Worm (Caenorhabditis elegans): ENCODE measurements around the gene daf-14.

The daf-14 gene

DNA sequence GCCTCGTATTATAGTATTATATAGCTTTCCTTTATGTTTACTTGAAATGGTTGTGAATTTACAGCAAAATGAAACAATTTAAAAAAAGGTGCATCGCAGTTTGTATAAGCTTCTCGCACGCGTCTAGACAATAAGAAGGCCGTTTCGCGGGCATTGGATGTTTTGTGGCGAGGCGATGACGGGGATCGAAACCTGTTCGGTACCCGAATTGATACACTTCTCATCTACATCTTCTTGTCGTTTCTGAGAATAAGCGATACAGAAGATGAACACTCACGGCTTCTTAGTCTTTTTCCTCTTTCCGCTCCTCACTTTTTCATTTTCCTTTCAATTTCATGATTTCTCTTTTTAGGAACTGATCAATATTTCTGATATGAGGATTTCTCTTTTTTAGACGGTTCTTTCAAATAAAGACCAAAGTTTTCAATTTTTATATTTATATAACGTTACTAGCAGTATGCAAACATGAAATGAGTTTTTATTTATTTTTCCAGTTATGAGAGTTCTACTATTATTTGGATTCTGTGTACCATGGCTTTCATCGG lies 4.7 kb upstream of the daf-14 start, which contains the start of gene F01G10.10:
Gene F01G10.10 (plus strand): TSS at position 495 of the 545 bp plus-strand sequence.
- TF ChIP-seq sem-4 (tag; optimal IDR thresholded peaks at IDR 0.05) (no peak), nhr-77 (tag; optimal IDR thresholded peaks at IDR 0.05) (no peak), peb-1 (tag; optimal IDR thresholded peaks at IDR 0.05) (no peak), mdl-1 (tag; optimal IDR thresholded peaks at IDR 0.05) (no peak), ama-1 (optimal IDR thresholded peaks at IDR 0.05) (no peak), lin-13 (GFP tag; optimal IDR thresholded peaks at IDR 0.05) (no peak), egl-27 (tag; optimal IDR thresholded peaks at IDR 0.05) (no peak), nhr-25 (tag; optimal IDR thresholded peaks at IDR 0.05) (peak; percentile 45), C34F6.9 (tag; optimal IDR thresholded peaks at IDR 0.05) (no peak), ceh-16 (tag; optimal IDR thresholded peaks at IDR 0.05) (no peak), sma-3 (GFP tag; optimal IDR thresholded peaks at IDR 0.05) (peak; percentile 26), nhr-6 (tag; optimal IDR thresholded peaks at IDR 0.05) (no peak), nhr-11 (tag; optimal IDR thresholded peaks at IDR 0.05) (no peak), snpc-4 (tag; optimal IDR thresholded peaks at IDR 0.05) (no peak), nhr-23 (tag; optimal IDR thresholded peaks at IDR 0.05) (no peak), nhr-237 (tag; optimal IDR thresholded peaks at IDR 0.05) (no peak), blmp-1 (tag; optimal IDR thresholded peaks at IDR 0.05; ENCODE audit: insufficient read depth) (peak; percentile 77), crh-2 (tag; optimal IDR thresholded peaks at IDR 0.05) (peak; percentile 61), lin-11 (tag; optimal IDR thresholded peaks at IDR 0.05) (no peak), lsy-2 (tag; optimal IDR thresholded peaks at IDR 0.05) (peak in 1 of 2 experiments; percentile 36), unc-62 (GFP tag; optimal IDR thresholded peaks at IDR 0.05) (no peak)

ce11 chrIV:10251261-10251660 lies 834 bp downstream of the daf-14 start:
- TF ChIP-seq nhr-21 (tag; optimal IDR thresholded peaks at IDR 0.05), result peak; percentile 8
- no peak for TF ChIP-seq unc-62 (GFP tag; optimal IDR thresholded peaks at IDR 0.05)
- TF ChIP-seq crh-2 (tag; optimal IDR thresholded peaks at IDR 0.05), result peak; percentile 24
- peak; percentile 30 for TF ChIP-seq sma-9 (GFP tag; optimal IDR thresholded peaks at IDR 0.05)
- no peak for TF ChIP-seq sma-9 (tag; optimal IDR thresholded peaks at IDR 0.05)

- TF ChIP-seq zag-1 (tag; optimal IDR thresholded peaks at IDR 0.05), result no peak
- TF ChIP-seq unc-62 (GFP tag; optimal IDR thresholded peaks at IDR 0.05), result no peak
- TF ChIP-seq sma-3 (GFP tag; optimal IDR thresholded peaks at IDR 0.05), result no peak
- TF ChIP-seq nhr-21 (tag; optimal IDR thresholded peaks at IDR 0.05), result no peak
- TF ChIP-seq nhr-12 (tag; optimal IDR thresholded peaks at IDR 0.05), result no peak
- TF ChIP-seq ztf-11 (tag; optimal IDR thresholded peaks at IDR 0.05), result no peak
- TF ChIP-seq mdl-1 (tag; optimal IDR thresholded peaks at IDR 0.05), result no peak
- TF ChIP-seq nhr-6 (tag; optimal IDR thresholded peaks at IDR 0.05), result no peak
- no peak for TF ChIP-seq ceh-16 (tag; optimal IDR thresholded peaks at IDR 0.05)
- TF ChIP-seq sem-4 (tag; optimal IDR thresholded peaks at IDR 0.05), result no peak
- TF ChIP-seq sma-9 (GFP tag; optimal IDR thresholded peaks at IDR 0.05), result no peak
- no peak for TF ChIP-seq sma-9 (tag; optimal IDR thresholded peaks at IDR 0.05)
- TF ChIP-seq elt-1 (tag; optimal IDR thresholded peaks at IDR 0.05), result no peak
- no peak for TF ChIP-seq nhr-237 (tag; optimal IDR thresholded peaks at IDR 0.05)
- TF ChIP-seq mab-5 (tag; optimal IDR thresholded peaks at IDR 0.05), result no peak
- no peak for TF ChIP-seq mbf-1 (tag; optimal IDR thresholded peaks at IDR 0.05)
- no peak for TF ChIP-seq ztf-4 (tag; optimal IDR thresholded peaks at IDR 0.05)
- no peak for TF ChIP-seq lin-39 (tag; optimal IDR thresholded peaks at IDR 0.05)
- TF ChIP-seq F13H6.1 (tag; optimal IDR thresholded peaks at IDR 0.05), result no peak
- TF ChIP-seq ceh-82 (tag; optimal IDR thresholded peaks at IDR 0.05), result no peak
These were observed 1.3 kb downstream of the daf-14 start for ce11 chrIV:10251764-10252163.

ce11 chrIV:10252350-10252792 lies 1.9 kb downstream of the daf-14 start:
- peak; percentile 100 for TF ChIP-seq crh-2 (tag; optimal IDR thresholded peaks at IDR 0.05)
- TF ChIP-seq ztf-11 (tag; optimal IDR thresholded peaks at IDR 0.05), result no peak
- no peak for TF ChIP-seq ztf-1 (GFP tag; conservative IDR thresholded peaks at IDR 0.05)
- no peak for TF ChIP-seq elt-1 (tag; optimal IDR thresholded peaks at IDR 0.05)
- no peak for TF ChIP-seq peb-1 (tag; optimal IDR thresholded peaks at IDR 0.05)
- TF ChIP-seq gmeb-1 (tag; optimal IDR thresholded peaks at IDR 0.05), result peak; percentile 78
- peak; percentile 89 for TF ChIP-seq unc-55 (GFP tag; optimal IDR thresholded peaks at IDR 0.05)
- peak; percentile 31 for TF ChIP-seq nhr-11 (tag; optimal IDR thresholded peaks at IDR 0.05)
- no peak for TF ChIP-seq mbf-1 (tag; optimal IDR thresholded peaks at IDR 0.05)
- peak; percentile 7 for TF ChIP-seq nhr-25 (tag; optimal IDR thresholded peaks at IDR 0.05)
- TF ChIP-seq nhr-129 (tag; optimal IDR thresholded peaks at IDR 0.05), result peak; percentile 96
- TF ChIP-seq skn-1 (tag; optimal IDR thresholded peaks at IDR 0.05), result peak; percentile 69
- TF ChIP-seq R02D3.7 (tag; optimal IDR thresholded peaks at IDR 0.05), result no peak
- no peak for TF ChIP-seq lin-11 (tag; optimal IDR thresholded peaks at IDR 0.05)
- peak; percentile 87 for TF ChIP-seq zag-1 (tag; optimal IDR thresholded peaks at IDR 0.05)
- TF ChIP-seq nhr-21 (tag; optimal IDR thresholded peaks at IDR 0.05), result peak; percentile 83
- peak; percentile 69 for TF ChIP-seq ztf-4 (tag; optimal IDR thresholded peaks at IDR 0.05)
- TF ChIP-seq nhr-237 (tag; optimal IDR thresholded peaks at IDR 0.05), result no peak
- TF ChIP-seq C34F6.9 (tag; optimal IDR thresholded peaks at IDR 0.05), result peak; percentile 98
- peak; percentile 97 for TF ChIP-seq sma-9 (GFP tag; optimal IDR thresholded peaks at IDR 0.05)
- TF ChIP-seq sma-9 (tag; optimal IDR thresholded peaks at IDR 0.05), result no peak
- peak; percentile 93 for TF ChIP-seq nhr-6 (tag; optimal IDR thresholded peaks at IDR 0.05)
- TF ChIP-seq unc-62 (GFP tag; optimal IDR thresholded peaks at IDR 0.05), result peak; percentile 73
- peak; percentile 80 to 98 for TF ChIP-seq mdl-1 (tag; optimal IDR thresholded peaks at IDR 0.05)
- TF ChIP-seq lin-13 (GFP tag; optimal IDR thresholded peaks at IDR 0.05), result peak; percentile 56
- peak; percentile 5 for TF ChIP-seq ceh-16 (tag; optimal IDR thresholded peaks at IDR 0.05)
- TF ChIP-seq egl-27 (tag; optimal IDR thresholded peaks at IDR 0.05), result peak; percentile 89
- TF ChIP-seq nhr-12 (tag; optimal IDR thresholded peaks at IDR 0.05), result peak; percentile 33
- TF ChIP-seq sma-3 (GFP tag; optimal IDR thresholded peaks at IDR 0.05), result peak; percentile 87
- TF ChIP-seq nhr-10 (tag; optimal IDR thresholded peaks at IDR 0.05), result peak; percentile 12
- TF ChIP-seq nhr-77 (tag; optimal IDR thresholded peaks at IDR 0.05), result no peak
- TF ChIP-seq fos-1 (tag; optimal IDR thresholded peaks at IDR 0.05), result peak; percentile 81
- no peak for TF ChIP-seq unc-39 (tag; optimal IDR thresholded peaks at IDR 0.05)
- peak; percentile 32 for TF ChIP-seq snpc-4 (tag; optimal IDR thresholded peaks at IDR 0.05)

Measured in whole organism, L2 larva.